Fruit fly (Drosophila melanogaster): ENCODE data around the gene CG42659.

DNA sequence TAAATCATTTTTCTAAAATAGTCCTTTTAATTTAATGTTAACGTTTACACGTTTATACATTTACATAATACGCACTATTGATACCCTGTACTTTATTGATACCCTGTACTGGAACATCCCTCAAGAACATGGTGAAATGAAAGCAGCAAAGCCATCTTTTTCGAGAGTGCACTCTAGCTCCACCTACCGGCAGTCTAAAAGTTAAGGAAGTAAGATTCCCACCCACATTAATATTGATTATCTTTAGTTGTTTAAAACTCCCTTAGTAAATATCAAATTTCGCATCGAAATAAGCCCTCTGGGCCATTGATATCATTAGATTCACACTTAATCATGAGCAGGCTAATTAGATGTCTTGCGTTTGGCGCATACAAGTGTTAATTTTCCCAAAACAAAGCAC is 48.9 kb upstream of the CG42659 start:
- TF ChIP-seq Ptx1 (GFP tag; IDR thresholded peaks at IDR 0.05) (no peak), CG9932 (GFP tag; IDR thresholded peaks at IDR 0.05) (no peak), CG15269 (tag; optimal IDR thresholded peaks at IDR 0.05) (no peak), CG8478 (optimal IDR thresholded peaks at IDR 0.05) (no peak), CG10462 (GFP tag; optimal IDR thresholded peaks at IDR 0.05) (no peak), gfzf (GFP tag; optimal IDR thresholded peaks at IDR 0.05) (no peak), so (GFP tag; IDR thresholded peaks at IDR 0.05) (no peak), dmrt11E (tag; optimal IDR thresholded peaks at IDR 0.05) (no peak), pan (optimal IDR thresholded peaks at IDR 0.05) (no peak), pan (GFP tag; optimal IDR thresholded peaks at IDR 0.05 in 1 of 2, IDR thresholded peaks at IDR 0.05 in 1 of 2) (no peak), amos (GFP tag; IDR thresholded peaks at IDR 0.05; ENCODE audit: partially characterized antibody) (no peak), TFAM (GFP tag; optimal IDR thresholded peaks at IDR 0.05) (no peak), phol (tag; optimal IDR thresholded peaks at IDR 0.05) (no peak), CG7963 (GFP tag; IDR thresholded peaks at IDR 0.05; ENCODE audit: partially characterized antibody) (no peak)
